Worm (Caenorhabditis elegans) whole organism, L4/young adult: ENCODE data around the gene C01B10.9.

Experiments
- W03F9.2 ChIP-seq: fragments of 150-350 bp; optimal IDR thresholded peaks from 2 replicates; lab custom pipeline; 2014; ENCODE audit warnings: missing biosample characterization, missing genetic modification characterization
- dao-5 ChIP-seq: sonication (generic microtip); optimal IDR thresholded peaks from 2 replicates; lab custom pipeline; 2016; ENCODE audit warnings: missing genotype, missing genetic modification characterization, moderate library complexity, missing compliant biosample characterization
- him-1 ChIP-seq: sonication (generic microtip); optimal IDR thresholded peaks from 2 replicates; lab custom pipeline; 2016; ENCODE audit warnings: missing genotype, missing genetic modification reagents, missing genetic modification characterization, missing compliant biosample characterization

C01B10.9 gene

ce11 chrIV:6601213-6601724, 30.8 kb upstream of the C01B10.9 start, which contains the start of gene sup-36:
Gene sup-36, plus strand, starts transcription at chrIV:6601674.
- no peak for TF ChIP-seq him-1 (tag; lab: Kevin White, UChicago)
- TF ChIP-seq W03F9.2 (tag; lab: Kevin White, UChicago), result no peak
- TF ChIP-seq dao-5 (tag; lab: Kevin White, UChicago), result no peak

- no peak for TF ChIP-seq dao-5 (tag; lab: Kevin White, UChicago)
- no peak for TF ChIP-seq W03F9.2 (tag; lab: Kevin White, UChicago)
- no peak for TF ChIP-seq him-1 (tag; lab: Kevin White, UChicago)
Observed at ce11 chrIV:6602376-6602775, 29.6 kb upstream of the C01B10.9 start, which contains the start of gene F15B10.3. Gene F15B10.3, plus strand, starts transcription at chrIV:6602676.

- TF ChIP-seq him-1 (tag; lab: Kevin White, UChicago) (no peak), dao-5 (tag; lab: Kevin White, UChicago) (no peak), W03F9.2 (tag; lab: Kevin White, UChicago) (no peak)
Observed at ce11 chrIV:6603549-6603948, 28.5 kb upstream of the C01B10.9 start.

- no peak for TF ChIP-seq dao-5 (tag; lab: Kevin White, UChicago)
- TF ChIP-seq him-1 (tag; lab: Kevin White, UChicago), result no peak
- TF ChIP-seq W03F9.2 (tag; lab: Kevin White, UChicago), result no peak
Observed at ce11 chrIV:6605863-6606262, 26.2 kb upstream of the C01B10.9 start, which contains the start of gene nstp-2. Gene nstp-2, minus strand, starts transcription at chrIV:6606188.

- TF ChIP-seq dao-5 (tag; lab: Kevin White, UChicago), result no peak
- no peak for TF ChIP-seq W03F9.2 (tag; lab: Kevin White, UChicago)
- no peak for TF ChIP-seq him-1 (tag; lab: Kevin White, UChicago)
Observed at ce11 chrIV:6606587-6606986, 25.4 kb upstream of the C01B10.9 start.

ce11 chrIV:6607059-6607458, 25.0 kb upstream of the C01B10.9 start:
- TF ChIP-seq him-1 (tag; lab: Kevin White, UChicago) (no peak), W03F9.2 (tag; lab: Kevin White, UChicago) (no peak), dao-5 (tag; lab: Kevin White, UChicago) (no peak)

ce11 chrIV:6613296-6613695, 18.7 kb upstream of the C01B10.9 start, which contains the start of gene drh-1:
Gene drh-1, minus strand, starts transcription at chrIV:6613353.
- TF ChIP-seq W03F9.2 (tag; lab: Kevin White, UChicago) (peak; percentile 16), him-1 (tag; lab: Kevin White, UChicago) (no peak)

- TF ChIP-seq him-1 (tag; lab: Kevin White, UChicago) (no peak), W03F9.2 (tag; lab: Kevin White, UChicago) (peak; percentile 37), dao-5 (tag; lab: Kevin White, UChicago) (no peak)
Observed at ce11 chrIV:6618607-6619006, 13.4 kb upstream of the C01B10.9 start.

- no peak for TF ChIP-seq him-1 (tag; lab: Kevin White, UChicago)
- no peak for TF ChIP-seq W03F9.2 (tag; lab: Kevin White, UChicago)
- no peak for TF ChIP-seq dao-5 (tag; lab: Kevin White, UChicago)
Observed at ce11 chrIV:6621252-6621651, 10.8 kb upstream of the C01B10.9 start, which contains the start of gene C01B10.3. Gene C01B10.3, minus strand, starts transcription at chrIV:6621352.

ce11 chrIV:6622142-6622541, 9.9 kb upstream of the C01B10.9 start:
- TF ChIP-seq W03F9.2 (tag; lab: Kevin White, UChicago), result no peak

- TF ChIP-seq W03F9.2 (tag; lab: Kevin White, UChicago) (no peak), dao-5 (tag; lab: Kevin White, UChicago) (no peak), him-1 (tag; lab: Kevin White, UChicago) (no peak)
Observed at ce11 chrIV:6623390-6623789, 8.6 kb upstream of the C01B10.9 start, which contains the start of gene C01B10.44. Gene C01B10.44, plus strand, starts transcription at chrIV:6623690.

ce11 chrIV:6627798-6628197, 4.2 kb upstream of the C01B10.9 start, which contains the start of gene cest-5.2:
Gene cest-5.2, minus strand, starts transcription at chrIV:6627925.
- TF ChIP-seq him-1 (tag; lab: Kevin White, UChicago) (no peak), dao-5 (tag; lab: Kevin White, UChicago) (no peak), W03F9.2 (tag; lab: Kevin White, UChicago) (no peak)

ce11 chrIV:6634789-6635188, 2.8 kb downstream of the C01B10.9 start, which contains the start of gene metl-13:
Gene metl-13, plus strand, starts transcription at chrIV:6635089.
- no peak for TF ChIP-seq W03F9.2 (tag; lab: Kevin White, UChicago)
- no peak for TF ChIP-seq dao-5 (tag; lab: Kevin White, UChicago)
- no peak for TF ChIP-seq him-1 (tag; lab: Kevin White, UChicago)

- no peak for TF ChIP-seq W03F9.2 (tag; lab: Kevin White, UChicago)
- no peak for TF ChIP-seq dao-5 (tag; lab: Kevin White, UChicago)
- no peak for TF ChIP-seq him-1 (tag; lab: Kevin White, UChicago)
Observed at ce11 chrIV:6638256-6638655, 6.2 kb downstream of the C01B10.9 start, which contains the start of gene C01B10.7. Gene C01B10.7, plus strand, starts transcription at chrIV:6638556.
